Worm (Caenorhabditis elegans): ENCODE measurements around the gene vha-5.
"Not testable (repeated sequence)": the region's sequence is repeated elsewhere in the genome, so short reads cannot be mapped to it uniquely, and the experiment has no call there.

Gene vha-5

ce11 chrIV:8348073-8348472 lies 44.3 kb downstream of the vha-5 start, which contains the start of gene F17E9.4:
Gene F17E9.4, plus strand, starts transcription at chrIV:8348373.
- TF ChIP-seq lin-26 (GFP tag; IDR thresholded peaks at IDR 0.05): no peak
- no peak for TF ChIP-seq C17E4.6 (GFP tag; IDR thresholded peaks at IDR 0.05)
- no peak for TF ChIP-seq snpc-4 (GFP tag; optimal IDR thresholded peaks at IDR 0.05)
- TF ChIP-seq snpc-4 (tag; optimal IDR thresholded peaks at IDR 0.05): no peak
- TF ChIP-seq attf-6 (GFP tag; IDR thresholded peaks at IDR 0.05): no peak
- TF ChIP-seq hmg-20 (GFP tag; IDR thresholded peaks at IDR 0.05): no peak
- no peak for TF ChIP-seq dpl-1 (GFP tag; optimal IDR thresholded peaks at IDR 0.05)
- no peak for TF ChIP-seq B0035.1 (tag; optimal IDR thresholded peaks at IDR 0.05)
- TF ChIP-seq ztf-26 (tag; optimal IDR thresholded peaks at IDR 0.05): no peak
- no peak for TF ChIP-seq nhr-27 (tag; optimal IDR thresholded peaks at IDR 0.05)
- no peak for TF ChIP-seq madf-10 (tag; optimal IDR thresholded peaks at IDR 0.05)

- TF ChIP-seq nhr-27 (tag; optimal IDR thresholded peaks at IDR 0.05); Y53F4B.3 (GFP tag; IDR thresholded peaks at IDR 0.05); snpc-4 (GFP tag; optimal IDR thresholded peaks at IDR 0.05); snpc-4 (tag; optimal IDR thresholded peaks at IDR 0.05): not testable (repeated sequence)
These were observed 48.3 kb downstream of the vha-5 start, which contains the start of gene F17E9.16 for ce11 chrIV:8352036-8352435. Gene F17E9.16, plus strand, starts transcription at chrIV:8352336.

- TF ChIP-seq ceh-100 (GFP tag; IDR thresholded peaks at IDR 0.05) (no peak), gei-17 (GFP tag; optimal IDR thresholded peaks at IDR 0.05) (no peak), nfyb-1 (GFP tag; IDR thresholded peaks at IDR 0.05) (no peak), ceh-58 (GFP tag; IDR thresholded peaks at IDR 0.05) (no peak), hlh-26 (GFP tag; conservative IDR thresholded peaks at IDR 0.05) (no peak), attf-3 (GFP tag; conservative IDR thresholded peaks at IDR 0.05) (no peak), madf-3 (GFP tag; IDR thresholded peaks at IDR 0.05) (no peak), repo-1 (tag; optimal IDR thresholded peaks at IDR 0.05) (no peak)
These were observed 50.8 kb downstream of the vha-5 start, which contains the start of gene F17E9.3 for ce11 chrIV:8354572-8354971. Gene F17E9.3, plus strand, starts transcription at chrIV:8354872.

- TF ChIP-seq F55B11.4 (tag; optimal IDR thresholded peaks at IDR 0.05; ENCODE audit: borderline replicate concordance, insufficient read depth) (no peak), hlh-12 (tag; optimal IDR thresholded peaks at IDR 0.05) (no peak), mxl-1 (tag; optimal IDR thresholded peaks at IDR 0.05) (no peak), snpc-4 (GFP tag; optimal IDR thresholded peaks at IDR 0.05) (no peak), snpc-4 (tag; optimal IDR thresholded peaks at IDR 0.05) (no peak), rec-8 (tag; optimal IDR thresholded peaks at IDR 0.05) (no peak), madf-10 (tag; optimal IDR thresholded peaks at IDR 0.05) (no peak), cebp-1 (GFP tag; IDR thresholded peaks at IDR 0.05) (no peak), cebp-1 (tag; optimal IDR thresholded peaks at IDR 0.05) (no peak), ztf-22 (GFP tag; optimal IDR thresholded peaks at IDR 0.05) (no peak), B0336.3 (GFP tag; IDR thresholded peaks at IDR 0.05) (no peak), lin-26 (GFP tag; IDR thresholded peaks at IDR 0.05) (no peak), let-607 (tag; optimal IDR thresholded peaks at IDR 0.05) (no peak), aptf-3 (GFP tag; IDR thresholded peaks at IDR 0.05) (no peak), attf-5 (GFP tag; optimal IDR thresholded peaks at IDR 0.05) (no peak), nfyb-1 (GFP tag; IDR thresholded peaks at IDR 0.05) (no peak), bed-1 (GFP tag; IDR thresholded peaks at IDR 0.05) (no peak), ceh-27 (GFP tag; optimal IDR thresholded peaks at IDR 0.05) (no peak), hrde-1 (tag; optimal IDR thresholded peaks at IDR 0.05; ENCODE audit: borderline replicate concordance) (no peak), ccch-3 (GFP tag; optimal IDR thresholded peaks at IDR 0.05) (no peak), lsy-27 (tag; optimal IDR thresholded peaks at IDR 0.05; ENCODE audit: borderline replicate concordance, insufficient read depth) (no peak), ceh-100 (GFP tag; IDR thresholded peaks at IDR 0.05) (no peak)
These were observed 51.8 kb downstream of the vha-5 start, which contains the start of the genes F17E9.2 and col-116 for ce11 chrIV:8355592-8355991. Gene F17E9.2, plus strand, starts transcription at chrIV:8355892. Gene col-116, plus strand, starts transcription at chrIV:8355906.

Measured in whole organism, young adult.